Worm (Caenorhabditis elegans) whole organism, L4 larva: ENCODE measurements around the gene F10C2.3.

ENCODE experiments used
- D1046.2 ChIP-seq: fragments of 200-800 bp; sonication (Bioruptor generic); IDR thresholded peaks from 2 replicates; pipeline ENCODE4 v1.3.6; 2022; ENCODE audit warnings: missing genetic modification characterization, missing compliant biosample characterization
- F10B5.3 ChIP-seq: sonication (generic microtip); optimal IDR thresholded peaks from 2 replicates; lab custom pipeline; 2016; ENCODE audit warnings: mild to moderate bottlenecking, missing genetic modification characterization, missing compliant biosample characterization
- F26F4.8 ChIP-seq: fragments of 200-800 bp; sonication (Bioruptor generic); conservative IDR thresholded peaks from 2 replicates; pipeline ENCODE4 v1.3.6; 2022; ENCODE audit warnings: missing genetic modification characterization, missing compliant biosample characterization
- T26A8.4 ChIP-seq: fragments of 200-800 bp; sonication (Bioruptor generic); IDR thresholded peaks from 2 replicates; pipeline ENCODE4 v1.3.6; 2022; ENCODE audit warnings: missing genetic modification characterization, missing compliant biosample characterization
- Y105C5A.15 ChIP-seq: fragments of 200-800 bp; sonication (Bioruptor generic); IDR thresholded peaks from 2 replicates; pipeline ENCODE4 v1.3.6; 2022; ENCODE audit warnings: missing genetic modification characterization, missing compliant biosample characterization
- ZK546.5 ChIP-seq, 2 experiments: sonication (generic microtip); optimal IDR thresholded peaks; 2 replicates each; lab custom pipeline; 2017; ENCODE audit warnings: missing biosample characterization in 2 of 2, missing genetic modification characterization in 2 of 2
- aha-1 ChIP-seq: fragments of 150-350 bp; peaks from one replicate; lab custom pipeline; 2014; ENCODE audit warnings: missing biosample characterization, missing genetic modification characterization
- ama-1 ChIP-seq: fragments of 150-350 bp; optimal IDR thresholded peaks from 2 replicates; lab custom pipeline; 2014; ENCODE audit warnings: inconsistent platforms, mixed read lengths
- ceh-20 ChIP-seq: fragments of 200-800 bp; sonication (Bioruptor generic); IDR thresholded peaks from 2 replicates; pipeline ENCODE4 v1.3.6; 2022; ENCODE audit warnings: missing genetic modification reagents, missing genetic modification characterization, missing compliant biosample characterization
- ceh-28 ChIP-seq: fragments of 150-350 bp; optimal IDR thresholded peaks from 2 replicates; lab custom pipeline; 2014; ENCODE audit warnings: missing biosample characterization, missing genetic modification reagents, missing genetic modification characterization
- ceh-32 ChIP-seq: sonication (generic microtip); optimal IDR thresholded peaks from 2 replicates; lab custom pipeline; 2016; ENCODE audit warnings: mild to moderate bottlenecking, missing genetic modification characterization, missing compliant biosample characterization; ENCODE audit not compliant: poor library complexity
- ceh-62 ChIP-seq: sonication (generic microtip); optimal IDR thresholded peaks from 2 replicates; lab custom pipeline; 2017; ENCODE audit warnings: missing biosample characterization, missing genetic modification characterization
- daf-12 ChIP-seq: fragments of 150-350 bp; optimal IDR thresholded peaks from 2 replicates; lab custom pipeline; 2014; ENCODE audit warnings: missing biosample characterization, missing genetic modification reagents, missing genetic modification characterization
- daf-19 ChIP-seq: fragments of 200-800 bp; sonication (Bioruptor generic); conservative IDR thresholded peaks from 2 replicates; pipeline ENCODE4 v1.3.6; 2022; ENCODE audit warnings: missing genetic modification characterization, missing compliant biosample characterization
- daf-8 ChIP-seq: fragments of 200-800 bp; sonication (Bioruptor generic); IDR thresholded peaks from 2 replicates; pipeline ENCODE4 v1.3.6; 2022; ENCODE audit warnings: missing genetic modification characterization, missing compliant biosample characterization
- dmd-6 ChIP-seq: fragments of 200-800 bp; sonication (Bioruptor generic); IDR thresholded peaks from 2 replicates; pipeline ENCODE4 v1.3.6; 2022; ENCODE audit warnings: missing genetic modification reagents, missing genetic modification characterization, missing compliant biosample characterization
- dpl-1 ChIP-seq: fragments of 150-350 bp; optimal IDR thresholded peaks from 2 replicates; lab custom pipeline; 2014; ENCODE audit warnings: missing biosample characterization, missing genetic modification reagents, missing genetic modification characterization
- dve-1 ChIP-seq: sonication (generic microtip); optimal IDR thresholded peaks from 2 replicates; lab custom pipeline; 2017; ENCODE audit warnings: antibody characterized with exemption, mild to moderate bottlenecking, missing genetic modification characterization, missing compliant biosample characterization; ENCODE audit not compliant: insufficient read depth
- egl-27 ChIP-seq: sonication (generic microtip); optimal IDR thresholded peaks from 3 replicates; lab custom pipeline; 2017; ENCODE audit warnings: missing biosample characterization, missing genetic modification reagents, missing genetic modification characterization
- egl-43 ChIP-seq: fragments of 200-800 bp; sonication (Bioruptor generic); IDR thresholded peaks from 2 replicates; pipeline ENCODE4 v1.3.6; 2022; ENCODE audit warnings: missing genetic modification reagents, missing genetic modification characterization, missing compliant biosample characterization
- fos-1 ChIP-seq: fragments of 150-350 bp; optimal IDR thresholded peaks from 2 replicates; lab custom pipeline; 2014; ENCODE audit warnings: missing biosample characterization, missing genetic modification characterization
- hif-1 ChIP-seq, 2 experiments: sonication (generic microtip); optimal IDR thresholded peaks; 2 replicates each; lab custom pipeline; 2016 to 2017; ENCODE audit warnings: missing compliant biosample characterization in 2 of 2, missing genetic modification characterization in 2 of 2, missing genetic modification reagents in 2 of 2, missing genotype in 2 of 2, mild to moderate bottlenecking in 1 of 2
- hlh-11 ChIP-seq: fragments of 200-800 bp; sonication (Bioruptor generic); optimal IDR thresholded peaks from 2 replicates; lab custom pipeline; 2018; ENCODE audit warnings: mild to moderate bottlenecking, missing genetic modification characterization, missing compliant biosample characterization
- hlh-30 ChIP-seq: sonication (generic microtip); optimal IDR thresholded peaks from 2 replicates; lab custom pipeline; 2017; ENCODE audit warnings: antibody characterized with exemption, mild to moderate bottlenecking, missing genetic modification characterization, missing compliant biosample characterization; ENCODE audit not compliant: insufficient read depth
- lim-7 ChIP-seq: fragments of 200-800 bp; sonication (Bioruptor generic); IDR thresholded peaks from 2 replicates; pipeline ENCODE4 v1.3.6; 2022; ENCODE audit warnings: missing genetic modification characterization, missing compliant biosample characterization
- lin-13 ChIP-seq: fragments of 150-350 bp; optimal IDR thresholded peaks from 2 replicates; lab custom pipeline; 2014; ENCODE audit warnings: missing biosample characterization, missing genetic modification reagents, missing genetic modification characterization
- mdl-1 ChIP-seq, 2 experiments: fragments of 150-350 bp in 1 of 2; sonication (generic microtip) in 1 of 2; optimal IDR thresholded peaks; 2 replicates each; lab custom pipeline; 2014 to 2017; ENCODE audit warnings: missing biosample characterization in 2 of 2, missing genetic modification characterization in 2 of 2
- mdt-29 ChIP-seq: fragments of 200-800 bp; sonication (Bioruptor generic); IDR thresholded peaks from 2 replicates; pipeline ENCODE4 v1.3.6; 2022; ENCODE audit warnings: missing genetic modification reagents, missing genetic modification characterization, missing compliant biosample characterization
- mes-2 ChIP-seq: sonication (generic microtip); optimal IDR thresholded peaks from 2 replicates; lab custom pipeline; 2016; ENCODE audit warnings: missing genotype, mild to moderate bottlenecking, missing genetic modification characterization, missing compliant biosample characterization; ENCODE audit not compliant: poor library complexity, severe bottlenecking
- mxl-3 ChIP-seq: fragments of 200-800 bp; sonication (Bioruptor generic); optimal IDR thresholded peaks from 2 replicates; lab custom pipeline; 2018; ENCODE audit warnings: mild to moderate bottlenecking, missing genetic modification characterization, missing compliant biosample characterization
- nhr-10 ChIP-seq: fragments of 150-350 bp; optimal IDR thresholded peaks from 2 replicates; lab custom pipeline; 2014; ENCODE audit warnings: missing biosample characterization, missing genetic modification characterization
- nhr-102 ChIP-seq: sonication (generic microtip); optimal IDR thresholded peaks from 2 replicates; lab custom pipeline; 2016; ENCODE audit warnings: mild to moderate bottlenecking, missing genetic modification characterization, moderate library complexity, missing compliant biosample characterization
- nhr-25 ChIP-seq: sonication (generic microtip); optimal IDR thresholded peaks from 2 replicates; lab custom pipeline; 2017; ENCODE audit warnings: missing genetic modification characterization, mild to moderate bottlenecking, missing compliant biosample characterization, antibody characterized with exemption, moderate library complexity, borderline replicate concordance; ENCODE audit not compliant: insufficient read depth
- nhr-41 ChIP-seq: fragments of 200-800 bp; sonication (Bioruptor generic); IDR thresholded peaks from 2 replicates; pipeline ENCODE4 v1.3.6; 2022; ENCODE audit warnings: missing genetic modification reagents, missing genetic modification characterization, missing compliant biosample characterization
- nhr-42 ChIP-seq: fragments of 200-800 bp; sonication (Bioruptor generic); IDR thresholded peaks from 2 replicates; pipeline ENCODE4 v1.3.6; 2022; ENCODE audit warnings: missing genetic modification characterization, missing compliant biosample characterization
- nhr-6 ChIP-seq: fragments of 150-350 bp; optimal IDR thresholded peaks from 2 replicates; lab custom pipeline; 2014; ENCODE audit warnings: missing biosample characterization, missing genetic modification characterization
- nhr-76 ChIP-seq: fragments of 150-350 bp; optimal IDR thresholded peaks from 2 replicates; lab custom pipeline; 2014; ENCODE audit warnings: missing biosample characterization, missing genetic modification characterization
- nhr-77 ChIP-seq: fragments of 150-350 bp; optimal IDR thresholded peaks from 2 replicates; lab custom pipeline; 2014; ENCODE audit warnings: missing biosample characterization, missing genetic modification characterization
- php-3 ChIP-seq: fragments of 200-800 bp; sonication (Bioruptor generic); IDR thresholded peaks from 2 replicates; pipeline ENCODE4 v1.3.6; 2022; ENCODE audit warnings: missing genetic modification reagents, missing genetic modification characterization, missing compliant biosample characterization
- pqm-1 ChIP-seq: sonication (generic microtip); optimal IDR thresholded peaks from 2 replicates; lab custom pipeline; 2017; ENCODE audit warnings: missing biosample characterization, missing genetic modification characterization
- saeg-2 ChIP-seq: fragments of 200-800 bp; sonication (Bioruptor generic); IDR thresholded peaks from 2 replicates; pipeline ENCODE4 v1.3.6; 2022; ENCODE audit warnings: missing genetic modification reagents, missing genetic modification characterization, missing compliant biosample characterization
- sdz-12 ChIP-seq: fragments of 200-800 bp; sonication (Bioruptor generic); optimal IDR thresholded peaks from 2 replicates; lab custom pipeline; 2018; ENCODE audit warnings: mild to moderate bottlenecking, missing genetic modification characterization, missing compliant biosample characterization
- skn-1 ChIP-seq: fragments of 150-350 bp; optimal IDR thresholded peaks from 2 replicates; lab custom pipeline; 2014; ENCODE audit warnings: missing biosample characterization, missing genetic modification characterization
- snpc-1.2 ChIP-seq: fragments of 200-800 bp; sonication (Bioruptor generic); IDR thresholded peaks from 2 replicates; pipeline ENCODE4 v1.3.6; 2022; ENCODE audit warnings: missing genetic modification reagents, missing genetic modification characterization, missing compliant biosample characterization
- snpc-4 ChIP-seq: fragments of 150-350 bp; optimal IDR thresholded peaks from 2 replicates; lab custom pipeline; 2014; ENCODE audit warnings: missing biosample characterization, missing genetic modification characterization
- spr-3 ChIP-seq: fragments of 200-800 bp; sonication (Bioruptor generic); optimal IDR thresholded peaks from 2 replicates; lab custom pipeline; 2018; ENCODE audit warnings: mild to moderate bottlenecking, missing genetic modification characterization, missing compliant biosample characterization
- tag-97 ChIP-seq: fragments of 200-800 bp; sonication (Bioruptor generic); IDR thresholded peaks from 2 replicates; pipeline ENCODE4 v1.3.6; 2022; ENCODE audit warnings: missing genetic modification characterization, missing compliant biosample characterization
- unc-130 ChIP-seq: sonication (generic microtip); optimal IDR thresholded peaks from 2 replicates; lab custom pipeline; 2016; ENCODE audit warnings: missing genetic modification reagents, missing genetic modification characterization, missing compliant biosample characterization
- unc-39 ChIP-seq: sonication (generic microtip); optimal IDR thresholded peaks from 2 replicates; lab custom pipeline; 2017; ENCODE audit warnings: missing biosample characterization, missing genetic modification characterization
- zfp-2 ChIP-seq: sonication (generic microtip); optimal IDR thresholded peaks from 2 replicates; lab custom pipeline; 2016; ENCODE audit warnings: mild to moderate bottlenecking, missing genetic modification characterization, missing compliant biosample characterization
- zfp-3 ChIP-seq: fragments of 200-800 bp; sonication (Bioruptor generic); conservative IDR thresholded peaks from 2 replicates; pipeline ENCODE4 v1.3.6; 2022; ENCODE audit warnings: missing genetic modification reagents, missing genetic modification characterization, missing compliant biosample characterization
- zip-11 ChIP-seq: fragments of 200-800 bp; sonication (Bioruptor generic); IDR thresholded peaks from 2 replicates; pipeline ENCODE4 v1.3.6; 2022; ENCODE audit warnings: missing genetic modification characterization, missing compliant biosample characterization
- zip-2 ChIP-seq: fragments of 150-350 bp; optimal IDR thresholded peaks from 2 replicates; lab custom pipeline; 2014; ENCODE audit warnings: missing biosample characterization, missing genetic modification characterization

The F10C2.3 gene

DNA sequence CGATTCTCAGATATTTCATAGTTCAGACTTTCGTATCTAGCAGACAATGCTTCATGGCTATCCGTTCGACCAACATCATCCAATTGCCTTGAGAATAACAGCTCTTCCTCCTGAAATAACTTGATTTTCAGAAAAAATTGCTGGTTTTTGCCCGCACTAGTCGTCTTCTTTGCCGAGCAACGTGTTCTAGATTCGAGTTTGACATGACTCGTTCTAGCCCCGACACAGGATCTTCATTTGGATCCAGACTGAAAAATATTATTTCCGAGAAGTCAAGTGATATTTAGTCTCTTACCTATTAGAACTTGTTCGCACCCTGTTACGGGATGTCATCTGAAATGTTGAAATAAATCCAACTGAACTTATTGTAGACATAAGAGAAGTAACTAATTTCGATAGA is 42.9 kb downstream of the F10C2.3 start, which contains the start of gene clh-6 (continued):
- TF ChIP-seq nhr-102 (tag; lab: Kevin White, UChicago), result no peak
- TF ChIP-seq egl-43 (GFP tag; lab: Robert Waterston, UW), result 0 out of 2 replicates have a peak, but pooled peaks have one; percentile 34
- TF ChIP-seq zip-2, result no peak
- TF ChIP-seq snpc-4 (tag; lab: Kevin White, UChicago), result no peak
- TF ChIP-seq mdl-1 (tag; optimal IDR thresholded peaks at IDR 0.05; lab: Kevin White, UChicago), result no peak
- no peak for TF ChIP-seq skn-1 (tag; lab: Kevin White, UChicago)
- TF ChIP-seq T26A8.4 (GFP tag; lab: Robert Waterston, UW), result 0 out of 2 replicates have a peak, but pooled peaks have one; percentile 36
- no peak for TF ChIP-seq nhr-25
- no peak for TF ChIP-seq spr-3
- no peak for TF ChIP-seq zip-11 (GFP tag; lab: Robert Waterston, UW)
- no peak for TF ChIP-seq dpl-1 (GFP tag; lab: Kevin White, UChicago)
- no peak for TF ChIP-seq nhr-42
- no peak for TF ChIP-seq nhr-77 (tag; lab: Kevin White, UChicago)
- peak; percentile 87 for TF ChIP-seq aha-1 (tag; lab: Kevin White, UChicago)
- TF ChIP-seq zfp-3 (GFP tag; lab: Robert Waterston, UW), result 0 out of 2 replicates have a peak, but pooled peaks have one; percentile 43
- TF ChIP-seq snpc-1.2 (GFP tag; lab: Robert Waterston, UW), result no peak
- TF ChIP-seq ceh-32, result no peak
- TF ChIP-seq dve-1 (tag; lab: Kevin White, UChicago), result peak; percentile 24
- no peak for TF ChIP-seq tag-97 (GFP tag; lab: Robert Waterston, UW)
- no peak for TF ChIP-seq hlh-11 (tag; lab: Kevin White, UChicago)
- no peak for TF ChIP-seq saeg-2
- TF ChIP-seq nhr-10 (tag; lab: Kevin White, UChicago), result no peak
- TF ChIP-seq unc-130 (GFP tag; lab: Kevin White, UChicago), result no peak
- TF ChIP-seq daf-8, result no peak
- TF ChIP-seq fos-1 (tag; lab: Kevin White, UChicago), result no peak
- TF ChIP-seq ceh-62 (tag; lab: Kevin White, UChicago), result no peak
- TF ChIP-seq hlh-30 (tag; lab: Kevin White, UChicago), result no peak
- TF ChIP-seq unc-39 (tag; lab: Kevin White, UChicago), result no peak
- TF ChIP-seq ceh-28 (tag; lab: Kevin White, UChicago), result no peak
- TF ChIP-seq ama-1 (lab: Kevin White, UChicago), result peak; percentile 71
- no peak for TF ChIP-seq hif-1 (tag; optimal IDR thresholded peaks at IDR 0.05; lab: Kevin White, UChicago)
- no peak for TF ChIP-seq ZK546.5 (tag; optimal IDR thresholded peaks at IDR 0.05; lab: Kevin White, UChicago)
- TF ChIP-seq dmd-6, result no peak
- TF ChIP-seq D1046.2 (GFP tag; lab: Robert Waterston, UW), result 0 out of 2 replicates have a peak, but pooled peaks have one; percentile 66
- TF ChIP-seq egl-27 (tag; lab: Kevin White, UChicago), result no peak
- no peak for TF ChIP-seq nhr-76 (tag; lab: Kevin White, UChicago)
- TF ChIP-seq F10B5.3 (tag; lab: Kevin White, UChicago), result no peak
- peak; percentile 25 for TF ChIP-seq lin-13 (GFP tag; lab: Kevin White, UChicago)
- TF ChIP-seq nhr-6 (tag; lab: Kevin White, UChicago), result peak; percentile 15
- peak; percentile 2 for TF ChIP-seq mes-2 (tag; lab: Kevin White, UChicago)
- TF ChIP-seq daf-12 (tag; lab: Kevin White, UChicago), result no peak
- TF ChIP-seq php-3 (GFP tag; lab: Robert Waterston, UW), result no peak
- TF ChIP-seq pqm-1 (tag; lab: Kevin White, UChicago), result no peak
- TF ChIP-seq ceh-20 (GFP tag; lab: Robert Waterston, UW), result no peak
- TF ChIP-seq lim-7 (GFP tag; lab: Robert Waterston, UW), result no peak
- no peak for TF ChIP-seq zfp-2 (tag; lab: Kevin White, UChicago)
- TF ChIP-seq Y105C5A.15, result no peak
- TF ChIP-seq mxl-3 (GFP tag; lab: Kevin White, UChicago), result no peak
- TF ChIP-seq nhr-41, result no peak
- no peak for TF ChIP-seq daf-19 (GFP tag; lab: Robert Waterston, UW)
- no peak for TF ChIP-seq F26F4.8 (GFP tag; lab: Robert Waterston, UW)
- no peak for TF ChIP-seq sdz-12 (GFP tag; lab: Kevin White, UChicago)
- TF ChIP-seq mdt-29 (GFP tag; lab: Robert Waterston, UW), result no peak
